Worm (Caenorhabditis elegans): ENCODE data around the gene rnf-121.

ce11 chrIII:4150919-4151318, 19.8 kb downstream of the rnf-121 start:
- TF ChIP-seq ztf-6 (GFP tag; IDR thresholded peaks at IDR 0.05) (no peak), efl-1 (GFP tag; optimal IDR thresholded peaks at IDR 0.05) (peak; percentile 80), ceh-58 (GFP tag; IDR thresholded peaks at IDR 0.05) (no peak), somi-1 (GFP tag; optimal IDR thresholded peaks at IDR 0.05) (no peak), rpc-1 (optimal IDR thresholded peaks at IDR 0.05) (peak; percentile 4), rpc-1 (tag; optimal IDR thresholded peaks at IDR 0.05) (no peak), hrde-1 (tag; optimal IDR thresholded peaks at IDR 0.05; ENCODE audit: borderline replicate concordance) (no peak), sptf-2 (GFP tag; optimal IDR thresholded peaks at IDR 0.05) (no peak), F39B2.1 (GFP tag; IDR thresholded peaks at IDR 0.05) (no peak), F57C9.4 (tag; optimal IDR thresholded peaks at IDR 0.05) (no peak), let-526 (GFP tag; IDR thresholded peaks at IDR 0.05) (no peak), atf-7 (tag; optimal IDR thresholded peaks at IDR 0.05) (no peak), F37B4.10 (GFP tag; IDR thresholded peaks at IDR 0.05) (no peak), athp-1 (tag; optimal IDR thresholded peaks at IDR 0.05) (no peak)

All from whole organism, young adult.